Worm (Caenorhabditis elegans) whole organism, L3 larva: ENCODE results near the gene F46H6.5.

ENCODE experiments used
- aly-2 ChIP-seq: fragments of 150-350 bp; optimal IDR thresholded peaks from 2 replicates; lab custom pipeline; 2014; ENCODE audit warnings: missing biosample characterization, missing genetic modification characterization
- ama-1 ChIP-seq: fragments of 150-350 bp; optimal IDR thresholded peaks from 2 replicates; lab custom pipeline; 2018
- nhr-11 ChIP-seq: fragments of 150-350 bp; optimal IDR thresholded peaks from 2 replicates; lab custom pipeline; 2014; ENCODE audit warnings: missing biosample characterization, missing genetic modification characterization
- unc-62 ChIP-seq: fragments of 150-350 bp; sonication (generic microtip); optimal IDR thresholded peaks from 4 replicates; lab custom pipeline; 2014; ENCODE audit warnings: missing biosample characterization, missing genetic modification reagents, missing genetic modification characterization
- zag-1 ChIP-seq: fragments of 150-350 bp; optimal IDR thresholded peaks from 2 replicates; lab custom pipeline; 2014; ENCODE audit warnings: missing biosample characterization, missing genetic modification characterization

DNA sequence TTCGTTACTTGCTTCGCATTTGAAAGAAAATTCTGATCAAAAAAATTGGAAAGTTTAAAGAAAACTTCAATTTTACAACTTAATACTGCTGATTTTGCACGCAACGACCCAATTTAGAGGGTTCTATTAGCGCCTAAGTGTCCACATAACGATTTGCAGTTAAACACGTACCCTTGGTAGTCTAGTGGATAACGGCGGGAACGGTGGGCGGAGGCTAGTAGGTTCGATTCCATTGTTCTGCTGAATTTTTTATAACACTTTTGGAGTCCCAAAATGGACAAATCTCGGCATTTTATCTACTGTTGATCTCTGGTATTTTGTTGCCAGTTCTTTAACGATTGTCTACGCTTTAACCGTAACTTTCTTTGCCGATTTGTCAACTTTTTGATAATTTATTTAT is 38.9 kb downstream of the F46H6.5 start:
- TF ChIP-seq ama-1 (lab: Kevin White, UChicago) (no peak), nhr-11 (tag; lab: Kevin White, UChicago) (no peak), unc-62 (GFP tag; lab: Kevin White, UChicago) (no peak), aly-2 (tag; lab: Kevin White, UChicago) (no peak), zag-1 (tag; lab: Kevin White, UChicago) (no peak)
